Fruit fly (Drosophila melanogaster) Kc167 (cell line): ENCODE results near the gene CG34160.

Experiments used
- Myc ChIP-seq: fragments of >200 bp; optimal IDR thresholded peaks from 2 replicates; lab custom pipeline; 2017; ENCODE audit warnings: missing external identifiers
- psq ChIP-seq: fragments of >200 bp; optimal IDR thresholded peaks from 2 replicates; lab custom pipeline; 2017; ENCODE audit warnings: missing external identifiers

- TF ChIP-seq psq (lab: Kevin White, UChicago) (no peak), Myc (lab: Kevin White, UChicago) (no peak)
Observed at dm6 chr2L:10608662-10609262, 29.2 kb downstream of the CG34160 start.
